Worm (Caenorhabditis elegans) whole organism, L3 larva: ENCODE results near the gene F32D8.3.

Experiments
- elt-1 ChIP-seq: fragments of 150-350 bp; optimal IDR thresholded peaks from 2 replicates; lab custom pipeline; 2014; ENCODE audit warnings: missing biosample characterization, missing genetic modification characterization
- lin-15B ChIP-seq: fragments of 150-350 bp; optimal IDR thresholded peaks from 2 replicates; lab custom pipeline; 2014; ENCODE audit warnings: missing biosample characterization, missing genetic modification characterization
- mml-1 ChIP-seq: fragments of 150-350 bp; sonication (generic microtip); optimal IDR thresholded peaks from 3 replicates; lab custom pipeline; 2014; ENCODE audit warnings: missing biosample characterization, missing genetic modification characterization
- nhr-12 ChIP-seq: fragments of 150-350 bp; optimal IDR thresholded peaks from 2 replicates; lab custom pipeline; 2014; ENCODE audit warnings: missing biosample characterization, missing genetic modification characterization
- unc-62 ChIP-seq: fragments of 150-350 bp; sonication (generic microtip); optimal IDR thresholded peaks from 4 replicates; lab custom pipeline; 2014; ENCODE audit warnings: missing biosample characterization, missing genetic modification reagents, missing genetic modification characterization

DNA sequence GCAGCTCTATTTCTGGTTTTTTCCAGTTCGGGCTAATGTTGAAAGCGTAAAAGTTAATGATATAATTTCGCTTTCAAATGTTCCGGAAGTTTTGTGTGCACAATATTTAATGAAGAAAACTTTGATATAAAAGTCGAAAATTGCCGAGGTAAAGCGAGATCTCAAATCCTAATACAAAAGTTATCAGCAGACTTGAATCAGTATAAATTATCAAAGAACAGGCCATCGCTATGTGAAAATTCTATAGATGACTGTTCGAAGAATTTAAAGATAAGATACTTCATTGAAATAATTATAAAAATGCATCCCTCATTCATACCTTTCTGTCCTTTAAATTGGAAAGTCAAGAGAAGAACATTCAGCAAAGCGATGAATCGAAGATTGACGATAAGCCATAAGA lies 39.7 kb upstream of the F32D8.3 start, which contains the start of gene C29A12.6:
- no peak for TF ChIP-seq lin-15B (tag; lab: Kevin White, UChicago)
- no peak for TF ChIP-seq mml-1 (tag; lab: Kevin White, UChicago)
- TF ChIP-seq elt-1 (tag; lab: Kevin White, UChicago) = no peak
- no peak for TF ChIP-seq unc-62 (GFP tag; lab: Kevin White, UChicago)
- TF ChIP-seq nhr-12 (tag; lab: Kevin White, UChicago) = no peak
